Worm (Caenorhabditis elegans): ENCODE measurements around the gene shk-1.

DNA sequence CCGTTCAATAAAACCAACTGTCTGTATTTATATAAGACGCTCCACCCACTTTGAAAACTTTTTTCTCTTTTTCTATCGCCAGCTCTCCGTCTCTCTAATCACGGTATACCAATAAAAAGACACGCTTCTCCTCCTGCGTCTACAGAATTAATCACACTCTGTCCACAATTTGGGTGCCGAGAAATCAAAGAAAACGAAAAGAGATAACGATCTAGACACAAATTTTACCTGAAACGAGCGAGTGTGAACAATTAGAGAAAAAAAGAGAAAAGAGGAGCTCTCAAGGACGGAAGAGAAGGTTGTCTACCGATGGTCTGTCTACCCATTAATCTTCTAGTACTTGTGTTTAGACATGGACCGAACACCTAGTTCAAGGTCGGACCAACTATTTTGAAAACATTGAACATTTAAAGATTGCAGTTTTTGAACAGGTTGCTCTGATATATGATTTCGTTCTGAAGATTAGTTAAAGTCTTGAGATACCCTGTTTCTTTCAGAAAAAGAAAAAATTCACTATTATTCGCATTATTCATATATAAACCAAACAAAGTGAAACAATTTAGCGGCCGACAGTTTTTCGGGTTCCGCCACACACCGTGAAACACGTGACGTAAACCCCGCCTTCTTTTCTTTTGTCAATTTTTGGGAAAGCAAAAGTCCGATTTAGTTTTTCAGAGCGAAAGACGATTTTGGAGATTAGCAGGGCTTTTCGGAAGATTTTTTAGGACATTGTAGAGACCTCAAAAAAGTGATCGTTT lies 29.5 kb downstream of the shk-1 start, which contains the start of gene cyp-13A2:
- TF ChIP-seq him-1 (tag; optimal IDR thresholded peaks at IDR 0.05), result no peak
- TF ChIP-seq W03F9.2 (tag; optimal IDR thresholded peaks at IDR 0.05), result no peak
